Worm (Caenorhabditis elegans): ENCODE results near the gene dnc-2.

ce11 chrIII:5895913-5896312, 29.6 kb downstream of the dnc-2 start, which contains the start of gene pxl-1:
- TF ChIP-seq dao-5 (tag; optimal IDR thresholded peaks at IDR 0.05) (no peak), W03F9.2 (tag; optimal IDR thresholded peaks at IDR 0.05) (no peak), him-1 (tag; optimal IDR thresholded peaks at IDR 0.05) (no peak)

All from whole organism, L4/young adult.